Worm (Caenorhabditis elegans): ENCODE data around the gene K03A11.5.

- TF ChIP-seq skn-1 (tag; optimal IDR thresholded peaks at IDR 0.05) (no peak), nhr-28 (tag; optimal IDR thresholded peaks at IDR 0.05) (no peak), Y116A8C.19 (tag; optimal IDR thresholded peaks at IDR 0.05; ENCODE audit: borderline replicate concordance) (no peak), ztf-4 (tag; optimal IDR thresholded peaks at IDR 0.05) (peak; percentile 49), ceh-88 (GFP tag; IDR thresholded peaks at IDR 0.05) (no peak), lsy-2 (tag; optimal IDR thresholded peaks at IDR 0.05) (no peak), pqm-1 (tag; optimal IDR thresholded peaks at IDR 0.05) (no peak)
These were observed 42.9 kb downstream of the K03A11.5 start for ce11 chrX:13106177-13106761.
